Worm (Caenorhabditis elegans) whole organism, young adult: ENCODE measurements around the gene unc-43.
"Not testable (repeated sequence)": the region's sequence is repeated elsewhere in the genome, so short reads cannot be mapped to it uniquely, and the experiment has no call there.

Experiments used
- B0035.1 ChIP-seq: sonication (generic microtip); optimal IDR thresholded peaks from 2 replicates; lab custom pipeline; 2016; ENCODE audit warnings: missing genetic modification characterization, mild to moderate bottlenecking, missing compliant biosample characterization, missing genotype, missing genetic modification reagents
- B0261.1 ChIP-seq: sonication (generic microtip); optimal IDR thresholded peaks from 2 replicates; lab custom pipeline; 2016; ENCODE audit warnings: mild to moderate bottlenecking, missing genetic modification characterization, moderate library complexity, missing compliant biosample characterization
- D2030.7 ChIP-seq: fragments of 200-800 bp; sonication (Bioruptor generic); IDR thresholded peaks from 2 replicates; pipeline ENCODE4 v1.3.6; 2022; ENCODE audit warnings: missing genetic modification reagents, missing genetic modification characterization, missing compliant biosample characterization
- F33H1.4 ChIP-seq: fragments of 200-800 bp; sonication (Bioruptor generic); IDR thresholded peaks from 2 replicates; pipeline ENCODE4 v1.3.6; 2022; ENCODE audit warnings: missing genetic modification reagents, missing genetic modification characterization, missing compliant biosample characterization
- F37B4.10 ChIP-seq: fragments of 200-800 bp; sonication (Bioruptor generic); IDR thresholded peaks from 2 replicates; pipeline ENCODE4 v1.3.6; 2022; ENCODE audit warnings: missing genetic modification characterization, missing compliant biosample characterization
- K12H6.12 ChIP-seq: fragments of 200-800 bp; sonication (Bioruptor generic); optimal IDR thresholded peaks from 2 replicates; lab custom pipeline; 2018; ENCODE audit warnings: mild to moderate bottlenecking, missing genetic modification characterization, missing compliant biosample characterization
- Y95B8A.8 ChIP-seq: fragments of 200-800 bp; sonication (Bioruptor generic); IDR thresholded peaks from 2 replicates; pipeline ENCODE4 v1.3.6; 2022; ENCODE audit warnings: missing genetic modification reagents, missing genetic modification characterization, missing compliant biosample characterization
- aptf-3 ChIP-seq: fragments of 200-800 bp; sonication (Bioruptor generic); IDR thresholded peaks from 2 replicates; pipeline ENCODE4 v1.3.6; 2022; ENCODE audit warnings: missing genetic modification characterization, missing compliant biosample characterization
- atf-7 ChIP-seq: sonication (generic microtip); optimal IDR thresholded peaks from 2 replicates; lab custom pipeline; 2017; ENCODE audit warnings: mild to moderate bottlenecking, missing genetic modification characterization, missing compliant biosample characterization
- attf-6 ChIP-seq: fragments of 200-800 bp; sonication (Bioruptor generic); IDR thresholded peaks from 2 replicates; pipeline ENCODE4 v1.3.6; 2022; ENCODE audit warnings: missing genetic modification reagents, missing genetic modification characterization, missing compliant biosample characterization
- bed-1 ChIP-seq: fragments of 200-800 bp; sonication (Bioruptor generic); IDR thresholded peaks from 2 replicates; pipeline ENCODE4 v1.3.6; 2022; ENCODE audit warnings: missing genetic modification reagents, missing genetic modification characterization, missing compliant biosample characterization
- cebp-1 ChIP-seq, 2 experiments: fragments of 200-800 bp in 1 of 2; sonication (Bioruptor generic) in 1 of 2; sonication (generic microtip) in 1 of 2; IDR thresholded peaks in 1 of 2; optimal IDR thresholded peaks in 1 of 2; 2 replicates each; pipeline versions ENCODE4 v1.3.6 to Lab custom; 2017 to 2022; ENCODE audit warnings: missing compliant biosample characterization in 2 of 2, missing genetic modification characterization in 2 of 2, mild to moderate bottlenecking in 1 of 2, missing genetic modification reagents in 1 of 2, moderate library complexity in 1 of 2
- cebp-2 ChIP-seq: fragments of 200-800 bp; sonication (Bioruptor generic); IDR thresholded peaks from 2 replicates; pipeline ENCODE4 v1.3.6; 2022; ENCODE audit warnings: missing genetic modification characterization, missing compliant biosample characterization
- dox-1 ChIP-seq: fragments of 200-800 bp; sonication (Bioruptor generic); IDR thresholded peaks from 2 replicates; pipeline ENCODE4 v1.3.6; 2022; ENCODE audit warnings: missing genetic modification reagents, missing genetic modification characterization, missing compliant biosample characterization
- dpl-1 ChIP-seq: fragments of 150-350 bp; optimal IDR thresholded peaks from 2 replicates; lab custom pipeline; 2014; ENCODE audit warnings: missing biosample characterization, missing genetic modification reagents, missing genetic modification characterization
- egl-44 ChIP-seq: fragments of 200-800 bp; sonication (Bioruptor generic); IDR thresholded peaks from 2 replicates; pipeline ENCODE4 v1.3.6; 2022; ENCODE audit warnings: missing genetic modification reagents, missing genetic modification characterization, missing compliant biosample characterization
- egrh-3 ChIP-seq: fragments of 200-800 bp; sonication (Bioruptor generic); IDR thresholded peaks from 2 replicates; pipeline ENCODE4 v1.3.6; 2022; ENCODE audit warnings: missing genetic modification reagents, missing genetic modification characterization, missing compliant biosample characterization
- ekl-4 ChIP-seq: fragments of 200-800 bp; sonication (Bioruptor generic); IDR thresholded peaks from 2 replicates; pipeline ENCODE4 v1.3.6; 2022; ENCODE audit warnings: missing genetic modification reagents, missing genetic modification characterization, missing compliant biosample characterization
- hlh-12 ChIP-seq: sonication (generic microtip); optimal IDR thresholded peaks from 2 replicates; lab custom pipeline; 2016; ENCODE audit warnings: missing genetic modification characterization, missing compliant biosample characterization
- hmg-1.2 ChIP-seq: fragments of 200-800 bp; sonication (Bioruptor generic); IDR thresholded peaks from 2 replicates; pipeline ENCODE4 v1.3.6; 2022; ENCODE audit warnings: missing genetic modification reagents, missing genetic modification characterization, missing compliant biosample characterization
- lin-26 ChIP-seq: fragments of 200-800 bp; sonication (Bioruptor generic); IDR thresholded peaks from 2 replicates; pipeline ENCODE4 v1.3.6; 2022; ENCODE audit warnings: missing genetic modification reagents, missing genetic modification characterization, missing compliant biosample characterization
- madf-6 ChIP-seq: fragments of 200-800 bp; sonication (Bioruptor generic); IDR thresholded peaks from 2 replicates; pipeline ENCODE4 v1.3.6; 2022; ENCODE audit warnings: missing genetic modification reagents, missing genetic modification characterization, missing compliant biosample characterization
- mcd-1 ChIP-seq: fragments of 200-800 bp; sonication (Bioruptor generic); IDR thresholded peaks from 2 replicates; pipeline ENCODE4 v1.3.6; 2022; ENCODE audit warnings: missing genetic modification reagents, missing genetic modification characterization, missing compliant biosample characterization
- nfyb-1 ChIP-seq: fragments of 200-800 bp; sonication (Bioruptor generic); IDR thresholded peaks from 2 replicates; pipeline ENCODE4 v1.3.6; 2022; ENCODE audit warnings: missing genetic modification reagents, missing genetic modification characterization, missing compliant biosample characterization
- nhr-120 ChIP-seq: fragments of 200-800 bp; sonication (Bioruptor generic); IDR thresholded peaks from 2 replicates; pipeline ENCODE4 v1.3.6; 2022; ENCODE audit warnings: missing genetic modification characterization, missing compliant biosample characterization
- nhr-179 ChIP-seq: sonication (generic microtip); optimal IDR thresholded peaks from 2 replicates; lab custom pipeline; 2016; ENCODE audit warnings: mild to moderate bottlenecking, missing genetic modification characterization, missing compliant biosample characterization
- rcor-1 ChIP-seq: fragments of 200-800 bp; sonication (Bioruptor generic); IDR thresholded peaks from 2 replicates; pipeline ENCODE4 v1.3.6; 2022; ENCODE audit warnings: missing genetic modification reagents, missing genetic modification characterization, missing compliant biosample characterization
- rec-8 ChIP-seq, 2 experiments: sonication (generic microtip); optimal IDR thresholded peaks; 2 replicates each; lab custom pipeline; 2016; ENCODE audit warnings: mild to moderate bottlenecking in 2 of 2, missing genetic modification characterization in 2 of 2, missing genetic modification reagents in 2 of 2, missing genotype in 2 of 2, missing biosample characterization in 1 of 2, missing compliant biosample characterization in 1 of 2, moderate library complexity in 1 of 2
- rpc-1 ChIP-seq, 2 experiments: fragments of 150-350 bp in 1 of 2; sonication (generic microtip) in 1 of 2; optimal IDR thresholded peaks; 2 replicates each; lab custom pipeline; 2014 to 2018; ENCODE audit warnings: missing biosample characterization in 1 of 2, missing genetic modification characterization in 1 of 2, missing genetic modification reagents in 1 of 2, missing genotype in 1 of 2
- sea-2 ChIP-seq: fragments of 200-800 bp; sonication (Bioruptor generic); IDR thresholded peaks from 2 replicates; pipeline ENCODE4 v1.3.6; 2022; ENCODE audit warnings: missing genetic modification characterization, missing compliant biosample characterization
- snpc-1.3 ChIP-seq: sonication (generic microtip); optimal IDR thresholded peaks from 2 replicates; lab custom pipeline; 2017; ENCODE audit warnings: missing genetic modification characterization, mild to moderate bottlenecking, missing compliant biosample characterization, antibody characterized with exemption, moderate library complexity, missing genotype, missing genetic modification reagents; ENCODE audit not compliant: insufficient read depth
- tbp1 ChIP-seq: fragments of 200-800 bp; sonication (Bioruptor generic); optimal IDR thresholded peaks from 2 replicates; lab custom pipeline; 2018; ENCODE audit warnings: mild to moderate bottlenecking, missing genetic modification characterization, missing compliant biosample characterization
- ztf-28 ChIP-seq: fragments of 200-800 bp; sonication (Bioruptor generic); IDR thresholded peaks from 2 replicates; pipeline ENCODE4 v1.3.6; 2022; ENCODE audit warnings: missing genetic modification reagents, missing genetic modification characterization, missing compliant biosample characterization

The unc-43 gene

ce11 chrIV:10330962-10331361 lies 19.1 kb downstream of the unc-43 start (continued):
- TF ChIP-seq K12H6.12: peak; percentile 5
- no peak for TF ChIP-seq nhr-120 (GFP tag; lab: Robert Waterston, UW)
- TF ChIP-seq rec-8 (tag; optimal IDR thresholded peaks at IDR 0.05; lab: Kevin White, UChicago): no peak
- TF ChIP-seq B0261.1 (tag; lab: Kevin White, UChicago): no peak
- TF ChIP-seq tbp1 (GFP tag; lab: Kevin White, UChicago): no peak
- TF ChIP-seq atf-7 (tag; lab: Kevin White, UChicago): peak; percentile 42
- no peak for TF ChIP-seq B0035.1 (tag; lab: Kevin White, UChicago)
- TF ChIP-seq dpl-1 (GFP tag; lab: Kevin White, UChicago): no peak
- TF ChIP-seq hlh-12 (tag; lab: Kevin White, UChicago): no peak
- no peak for TF ChIP-seq nhr-179 (tag; lab: Kevin White, UChicago)

DNA sequence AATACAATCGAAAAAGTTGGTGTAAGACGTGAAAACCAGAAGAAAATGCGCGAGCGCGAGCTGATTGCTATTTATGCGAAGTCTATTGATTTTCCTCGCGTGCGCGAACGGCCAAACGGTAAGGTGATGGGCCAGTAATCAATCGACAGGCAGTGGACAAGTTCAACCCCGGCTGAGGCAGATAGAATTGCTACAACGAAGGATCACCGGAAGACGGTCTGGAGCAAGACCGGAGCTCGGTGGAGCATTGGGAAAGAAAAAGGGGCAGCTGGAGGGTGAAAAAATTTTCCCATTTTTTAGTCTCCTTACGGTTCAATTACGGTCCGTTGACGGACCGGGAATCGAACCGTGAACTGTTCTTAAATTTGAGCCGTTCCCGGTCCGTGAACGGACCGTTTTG lies 26.6 kb downstream of the unc-43 start:
- peak; percentile 76; the same call in 1 of the 2 replicates for TF ChIP-seq sea-2 (GFP tag; lab: Robert Waterston, UW)
- 0 out of 2 replicates have a peak, but pooled peaks have one; percentile 14 for TF ChIP-seq Y95B8A.8 (GFP tag; lab: Robert Waterston, UW)
- TF ChIP-seq bed-1 (GFP tag; lab: Robert Waterston, UW): 0 out of 2 replicates have a peak, but pooled peaks have one; percentile 28
- TF ChIP-seq dox-1 (GFP tag; lab: Robert Waterston, UW): peak; percentile 65
- TF ChIP-seq egl-44 (GFP tag; lab: Robert Waterston, UW): peak; percentile 64; the same call in 1 of the 2 replicates
- TF ChIP-seq D2030.7 (GFP tag; lab: Robert Waterston, UW): peak; percentile 61
- 0 out of 2 replicates have a peak, but pooled peaks have one; percentile 67 for TF ChIP-seq ztf-28 (GFP tag; lab: Robert Waterston, UW)
- 0 out of 2 replicates have a peak, but pooled peaks have one; percentile 19 for TF ChIP-seq F33H1.4
- TF ChIP-seq cebp-1 (GFP tag; IDR thresholded peaks at IDR 0.05; lab: Robert Waterston, UW): 0 out of 2 replicates have a peak, but pooled peaks have one; percentile 19
- TF ChIP-seq cebp-1 (tag; optimal IDR thresholded peaks at IDR 0.05; lab: Kevin White, UChicago); rpc-1 (optimal IDR thresholded peaks at IDR 0.05; lab: Kevin White, UChicago): not testable (repeated sequence)
- peak; percentile 45 for TF ChIP-seq rcor-1
- TF ChIP-seq B0261.1 (tag; lab: Kevin White, UChicago): peak; percentile 9
- TF ChIP-seq F37B4.10 (GFP tag; lab: Robert Waterston, UW): 0 out of 2 replicates have a peak, but pooled peaks have one; percentile 21
- peak; percentile 49 for TF ChIP-seq rpc-1 (tag; optimal IDR thresholded peaks at IDR 0.05; lab: Kevin White, UChicago)
- TF ChIP-seq attf-6 (GFP tag; lab: Robert Waterston, UW): 0 out of 2 replicates have a peak, but pooled peaks have one; percentile 27
- peak; percentile 91 for TF ChIP-seq lin-26 (GFP tag; lab: Robert Waterston, UW)
- 0 out of 2 replicates have a peak, but pooled peaks have one; percentile 66 for TF ChIP-seq cebp-2 (GFP tag; lab: Robert Waterston, UW)
- TF ChIP-seq nfyb-1 (GFP tag; lab: Robert Waterston, UW): peak; percentile 73; the same call in 1 of the 2 replicates
- TF ChIP-seq hmg-1.2: peak; percentile 46
- peak; percentile 35; the same call in 1 of the 2 replicates for TF ChIP-seq egrh-3 (GFP tag; lab: Robert Waterston, UW)
- TF ChIP-seq mcd-1 (GFP tag; lab: Robert Waterston, UW): peak; percentile 58
- TF ChIP-seq ekl-4 (GFP tag; lab: Robert Waterston, UW): peak; percentile 42
- peak; percentile 77; the same call in 1 of the 2 replicates for TF ChIP-seq aptf-3

DNA sequence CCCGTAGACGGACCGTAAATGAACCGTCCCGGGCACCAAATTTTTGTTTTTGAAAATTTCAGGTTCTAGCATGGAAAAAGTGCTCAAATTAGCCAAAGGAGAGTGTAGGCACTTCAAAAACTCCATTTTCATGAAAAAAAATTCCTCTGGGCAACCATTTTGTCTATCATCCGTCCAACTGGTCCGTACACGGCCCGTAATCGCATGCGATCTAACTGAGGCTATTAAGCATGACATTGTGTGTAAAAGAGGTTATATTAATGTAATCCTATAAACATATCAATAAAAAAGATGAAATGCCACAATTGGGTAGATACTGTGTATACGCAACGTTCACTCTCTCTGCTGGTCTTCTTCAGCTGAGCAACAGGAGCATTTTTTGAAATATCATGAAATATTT lies 27.4 kb downstream of the unc-43 start, which contains the start of gene R09E10.1:
Gene R09E10.1 (minus strand): TSS at position 101 of the 400 bp plus-strand sequence.
- TF ChIP-seq egl-44 (GFP tag; lab: Robert Waterston, UW); madf-6 (GFP tag; lab: Robert Waterston, UW); snpc-1.3 (tag; lab: Kevin White, UChicago): not testable (repeated sequence)
